Worm (Caenorhabditis elegans): ENCODE data around the gene C04E7.1.

Gene C04E7.1

DNA sequence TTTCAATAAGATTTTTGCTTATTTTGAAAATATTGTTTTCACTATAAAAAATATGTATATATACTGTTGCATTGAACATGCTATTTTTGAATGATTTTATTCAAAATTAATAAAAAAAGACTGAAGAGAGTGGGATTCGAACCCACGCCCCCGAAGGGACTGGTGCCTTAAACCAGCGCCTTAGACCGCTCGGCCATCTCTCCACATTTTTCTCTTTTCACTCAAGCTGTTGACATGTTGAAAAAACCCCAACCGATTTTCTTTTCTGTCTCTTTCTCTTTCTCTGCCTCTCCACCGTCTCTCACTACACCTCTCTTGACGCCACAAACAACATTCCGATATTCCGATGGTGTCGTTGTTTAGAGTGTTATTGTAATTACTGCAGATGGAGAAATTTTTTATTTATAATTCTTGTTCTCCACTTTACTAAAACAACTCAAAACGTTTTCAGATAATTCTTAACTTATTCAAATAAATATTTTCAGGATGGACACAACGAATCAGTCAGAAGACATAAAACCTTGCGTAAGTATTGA lies 4.7 kb upstream of the C04E7.1 start, which contains the start of gene sor-3:
Gene sor-3, plus strand, starts transcription at position 486 of the 536 bp plus-strand sequence.
- TF ChIP-seq him-1 (tag; optimal IDR thresholded peaks at IDR 0.05) (peak; percentile 61), dao-5 (tag; optimal IDR thresholded peaks at IDR 0.05) (no peak), W03F9.2 (tag; optimal IDR thresholded peaks at IDR 0.05) (no peak)

- no peak for TF ChIP-seq him-1 (tag; optimal IDR thresholded peaks at IDR 0.05)
- no peak for TF ChIP-seq W03F9.2 (tag; optimal IDR thresholded peaks at IDR 0.05)
- no peak for TF ChIP-seq dao-5 (tag; optimal IDR thresholded peaks at IDR 0.05)
Measured at ce11 chrX:360479-360878, 2.6 kb downstream of the C04E7.1 start, which contains the start of gene C04E7.5. Gene C04E7.5, plus strand, starts transcription at chrX:360779.

ce11 chrX:369923-370322 lies 12.0 kb downstream of the C04E7.1 start:
- TF ChIP-seq him-1 (tag; optimal IDR thresholded peaks at IDR 0.05) = no peak
- no peak for TF ChIP-seq dao-5 (tag; optimal IDR thresholded peaks at IDR 0.05)
- TF ChIP-seq W03F9.2 (tag; optimal IDR thresholded peaks at IDR 0.05) = no peak

DNA sequence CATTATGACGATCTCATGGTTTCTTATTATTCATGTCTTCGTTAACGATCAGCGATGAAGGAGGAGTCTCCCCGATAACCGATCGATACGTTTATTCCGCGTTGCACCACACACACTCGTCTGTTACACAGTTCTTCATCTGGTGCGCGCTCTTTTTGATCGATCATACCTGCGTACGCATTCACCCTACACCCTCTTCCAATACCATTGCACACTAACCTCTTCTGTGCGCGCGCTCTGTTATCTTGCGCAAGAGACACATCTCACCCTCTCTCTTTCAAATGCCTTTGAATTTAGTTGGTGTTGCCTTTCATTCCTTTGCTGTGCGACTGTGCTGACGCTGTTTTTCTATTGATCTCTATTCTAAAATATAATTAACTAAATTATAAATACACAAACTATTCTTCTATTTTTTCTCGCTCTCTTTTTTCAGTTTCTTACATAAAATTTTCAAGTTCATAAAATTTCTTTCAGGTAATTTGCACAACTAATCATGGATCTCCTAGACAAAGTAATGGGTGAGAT lies 13.9 kb downstream of the C04E7.1 start, which contains the start of gene nrde-3:
Gene nrde-3, plus strand, starts transcription at position 475 of the 525 bp plus-strand sequence.
- TF ChIP-seq dao-5 (tag; optimal IDR thresholded peaks at IDR 0.05) = no peak
- TF ChIP-seq him-1 (tag; optimal IDR thresholded peaks at IDR 0.05) = no peak
- TF ChIP-seq W03F9.2 (tag; optimal IDR thresholded peaks at IDR 0.05) = no peak

- TF ChIP-seq W03F9.2 (tag; optimal IDR thresholded peaks at IDR 0.05) (no peak), him-1 (tag; optimal IDR thresholded peaks at IDR 0.05) (no peak), dao-5 (tag; optimal IDR thresholded peaks at IDR 0.05) (no peak)
Measured at ce11 chrX:380505-380904, 22.6 kb downstream of the C04E7.1 start, which contains the start of gene R04A9.3. Gene R04A9.3, minus strand, starts transcription at chrX:380605.

DNA sequence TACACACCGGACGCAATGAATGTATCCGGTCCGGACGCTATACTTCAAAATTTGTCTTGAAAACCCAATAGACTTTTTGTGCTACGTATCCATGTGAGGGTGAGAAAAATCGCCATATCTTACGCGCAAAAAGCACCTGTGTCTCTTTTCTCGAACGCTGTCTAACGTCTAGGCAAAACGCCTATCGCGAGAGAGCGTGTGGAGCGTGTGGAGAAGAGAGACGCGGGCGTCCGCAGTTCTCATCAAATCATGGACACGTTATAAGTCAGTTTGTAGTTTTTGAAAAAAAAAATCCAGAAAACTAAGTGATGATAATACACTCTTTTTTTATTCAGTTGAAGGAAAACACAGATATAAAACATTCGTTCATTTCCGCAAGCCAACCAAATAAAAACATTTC lies 23.1 kb downstream of the C04E7.1 start:
- no peak for TF ChIP-seq dao-5 (tag; optimal IDR thresholded peaks at IDR 0.05)
- TF ChIP-seq W03F9.2 (tag; optimal IDR thresholded peaks at IDR 0.05) = no peak
- no peak for TF ChIP-seq him-1 (tag; optimal IDR thresholded peaks at IDR 0.05)

DNA sequence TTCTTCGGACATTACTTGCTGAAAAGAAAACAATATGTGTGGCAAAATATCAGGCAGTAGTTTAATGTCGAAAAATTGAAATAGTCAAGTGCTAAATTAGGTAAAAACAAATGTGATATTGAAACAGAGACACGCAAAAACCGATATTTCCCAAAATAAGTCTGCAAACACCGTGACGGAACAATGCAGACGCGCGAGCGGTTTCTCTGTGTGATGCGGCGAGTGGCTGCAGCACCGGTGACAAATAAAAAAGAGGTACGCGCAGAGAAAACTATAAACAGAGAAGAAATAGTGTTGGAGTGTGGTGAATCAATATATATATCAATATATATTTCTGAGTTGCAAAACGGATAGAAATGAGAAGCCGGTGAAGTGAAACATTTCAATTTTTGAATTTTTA lies 24.8 kb downstream of the C04E7.1 start, which contains the start of gene ife-2:
Gene ife-2, minus strand, starts transcription at position 18 of the 400 bp plus-strand sequence.
- no peak for TF ChIP-seq W03F9.2 (tag; optimal IDR thresholded peaks at IDR 0.05)
- no peak for TF ChIP-seq dao-5 (tag; optimal IDR thresholded peaks at IDR 0.05)
- TF ChIP-seq him-1 (tag; optimal IDR thresholded peaks at IDR 0.05) = no peak

ce11 chrX:388728-389127 lies 30.8 kb downstream of the C04E7.1 start, which contains the start of gene ceh-93:
Gene ceh-93, minus strand, starts transcription at chrX:388797.
- TF ChIP-seq dao-5 (tag; optimal IDR thresholded peaks at IDR 0.05) = no peak
- no peak for TF ChIP-seq W03F9.2 (tag; optimal IDR thresholded peaks at IDR 0.05)

ce11 chrX:389566-389965 lies 31.7 kb downstream of the C04E7.1 start:
- TF ChIP-seq dao-5 (tag; optimal IDR thresholded peaks at IDR 0.05) = no peak
- no peak for TF ChIP-seq him-1 (tag; optimal IDR thresholded peaks at IDR 0.05)
- no peak for TF ChIP-seq W03F9.2 (tag; optimal IDR thresholded peaks at IDR 0.05)

DNA sequence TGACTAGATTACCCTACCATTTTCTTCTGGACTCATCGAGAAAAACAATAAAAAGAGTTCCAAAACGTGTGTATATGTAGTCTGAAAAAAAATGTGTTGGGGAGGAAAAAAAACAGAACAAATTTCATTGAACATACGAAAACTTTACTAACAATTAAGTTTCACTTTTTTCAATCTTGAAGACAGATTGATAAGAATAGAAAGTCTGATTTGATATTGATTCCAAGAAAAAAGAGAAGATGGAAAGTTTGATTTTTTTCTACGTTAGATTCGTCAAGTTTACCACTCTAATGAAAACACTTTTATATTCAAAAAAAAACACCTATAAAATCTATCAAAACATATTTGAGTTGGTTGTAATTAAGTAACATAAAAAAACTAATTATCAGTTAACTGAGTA lies 32.6 kb downstream of the C04E7.1 start, which contains the start of gene R04A9.9:
Gene R04A9.9, minus strand, starts transcription at position 101 of the 400 bp plus-strand sequence.
- TF ChIP-seq W03F9.2 (tag; optimal IDR thresholded peaks at IDR 0.05) (no peak), dao-5 (tag; optimal IDR thresholded peaks at IDR 0.05) (no peak), him-1 (tag; optimal IDR thresholded peaks at IDR 0.05) (no peak)

- no peak for TF ChIP-seq W03F9.2 (tag; optimal IDR thresholded peaks at IDR 0.05)
- no peak for TF ChIP-seq him-1 (tag; optimal IDR thresholded peaks at IDR 0.05)
- no peak for TF ChIP-seq dao-5 (tag; optimal IDR thresholded peaks at IDR 0.05)
Measured at ce11 chrX:394709-395108, 36.8 kb downstream of the C04E7.1 start, which contains the start of gene R04A9.7. Gene R04A9.7, minus strand, starts transcription at chrX:394892.

- TF ChIP-seq dao-5 (tag; optimal IDR thresholded peaks at IDR 0.05) (no peak), him-1 (tag; optimal IDR thresholded peaks at IDR 0.05) (no peak), W03F9.2 (tag; optimal IDR thresholded peaks at IDR 0.05) (no peak)
Measured at ce11 chrX:397259-397658, 39.4 kb downstream of the C04E7.1 start, which contains the start of gene R04A9.6. Gene R04A9.6, plus strand, starts transcription at chrX:397559.

DNA sequence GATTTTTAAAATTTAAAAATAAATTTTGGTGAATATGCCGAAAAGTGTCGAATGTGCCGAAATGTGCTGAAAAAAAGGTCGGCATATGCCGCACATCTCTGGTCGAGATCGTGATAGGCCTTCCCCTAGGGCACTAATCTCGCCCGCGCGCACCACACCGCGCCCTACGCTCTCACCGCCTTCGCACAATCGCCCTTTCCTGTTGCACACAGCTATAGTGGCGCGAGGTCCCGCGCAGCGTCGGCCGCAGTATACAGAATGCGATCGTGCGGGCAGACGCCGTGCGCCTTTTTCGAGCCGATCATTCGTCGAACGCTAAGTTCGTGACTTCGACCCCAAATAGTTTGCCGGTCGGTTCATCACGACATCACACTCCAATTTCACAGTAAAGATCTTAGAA lies 41.6 kb downstream of the C04E7.1 start:
- TF ChIP-seq dao-5 (tag; optimal IDR thresholded peaks at IDR 0.05) = no peak
- no peak for TF ChIP-seq W03F9.2 (tag; optimal IDR thresholded peaks at IDR 0.05)
- TF ChIP-seq him-1 (tag; optimal IDR thresholded peaks at IDR 0.05) = no peak

- no peak for TF ChIP-seq him-1 (tag; optimal IDR thresholded peaks at IDR 0.05)
- TF ChIP-seq dao-5 (tag; optimal IDR thresholded peaks at IDR 0.05) = no peak
- no peak for TF ChIP-seq W03F9.2 (tag; optimal IDR thresholded peaks at IDR 0.05)
Measured at ce11 chrX:402951-403350, 45.1 kb downstream of the C04E7.1 start.

Data from whole organism, L4/young adult.